Fruit fly (Drosophila melanogaster): Measurements from ENCODE around the gene CG11369.

CG11369 gene

DNA sequence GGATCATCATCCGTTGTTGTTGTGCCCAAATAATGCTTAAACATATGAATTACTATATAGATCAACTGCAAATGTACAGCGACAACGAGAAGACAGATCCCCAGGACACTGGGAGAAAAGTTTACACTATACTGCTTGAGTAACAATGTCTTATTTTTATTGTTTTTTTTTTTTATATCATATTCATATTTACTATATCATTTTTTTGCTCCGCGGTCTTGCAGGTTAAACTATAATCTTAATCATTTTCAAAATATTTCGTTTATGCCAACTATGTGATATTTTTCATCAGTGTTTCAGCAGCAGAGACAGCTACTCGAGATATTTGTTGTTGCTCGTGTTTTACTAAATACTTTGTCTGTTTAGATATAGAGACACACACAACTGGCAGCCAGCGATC lies 42.8 kb downstream of the CG11369 start (continued):
- TF ChIP-seq Asciz (GFP tag; optimal IDR thresholded peaks at IDR 0.05) (peak; percentile 56), Nf-YB (GFP tag; optimal IDR thresholded peaks at IDR 0.05) (peak; percentile 8), seq (GFP tag; IDR thresholded peaks at IDR 0.05) (peak; percentile 38; the same call in 1 of the 2 replicates), CG12769 (tag; optimal IDR thresholded peaks at IDR 0.05) (no peak), Dek (tag; optimal IDR thresholded peaks at IDR 0.05) (no peak), CG16779 (GFP tag; IDR thresholded peaks at IDR 0.05) (no peak), Hsf (GFP tag; optimal IDR thresholded peaks at IDR 0.05) (peak; percentile 31), CG7786 (GFP tag; optimal IDR thresholded peaks at IDR 0.05) (no peak), NK7.1 (GFP tag; optimal IDR thresholded peaks at IDR 0.05) (no peak), CG7357 (GFP tag; IDR thresholded peaks at IDR 0.05) (peak; percentile 40; the same call in 1 of the 3 replicates), CG13775 (GFP tag; optimal IDR thresholded peaks at IDR 0.05) (peak; percentile 15), CG9876 (GFP tag; optimal IDR thresholded peaks at IDR 0.05) (no peak), CG14050 (GFP tag; IDR thresholded peaks at IDR 0.05) (peak; percentile 36; the same call in 1 of the 3 replicates), CG13424 (tag; optimal IDR thresholded peaks at IDR 0.05) (peak; percentile 69), CrebB (tag; optimal IDR thresholded peaks at IDR 0.05) (no peak), lmd (GFP tag; IDR thresholded peaks at IDR 0.05) (peak; percentile 59), shn (GFP tag; optimal IDR thresholded peaks at IDR 0.05) (no peak), Fer3 (tag; optimal IDR thresholded peaks at IDR 0.05) (peak; percentile 47), z (GFP tag; IDR thresholded peaks at IDR 0.05) (no peak), dpn (GFP tag; optimal IDR thresholded peaks at IDR 0.05) (peak in 1 of 2 experiments; percentile 59), CG10321 (GFP tag; IDR thresholded peaks at IDR 0.05) (no peak), CG11085 (GFP tag; IDR thresholded peaks at IDR 0.05) (no peak), Lpt (GFP tag; optimal IDR thresholded peaks at IDR 0.05) (no peak), tx (GFP tag; optimal IDR thresholded peaks at IDR 0.05) (no peak), fd64A (GFP tag; optimal IDR thresholded peaks at IDR 0.05) (no peak), Ets97D (GFP tag; optimal IDR thresholded peaks at IDR 0.05) (no peak), fd96Cb (tag; optimal IDR thresholded peaks at IDR 0.05) (peak; percentile 67), CG17385 (GFP tag; optimal IDR thresholded peaks at IDR 0.05) (peak; percentile 44), CG7963 (GFP tag; IDR thresholded peaks at IDR 0.05; ENCODE audit: partially characterized antibody) (no peak), CG8478 (optimal IDR thresholded peaks at IDR 0.05) (no peak), slbo (GFP tag; IDR thresholded peaks at IDR 0.05) (peak; percentile 48; the same call in 1 of the 2 replicates), CG3847 (GFP tag; IDR thresholded peaks at IDR 0.05) (0 out of 2 replicates have a peak, but pooled peaks have one; percentile 28), Hr3 (GFP tag; optimal IDR thresholded peaks at IDR 0.05) (peak; percentile 49), Hr78 (GFP tag; optimal IDR thresholded peaks at IDR 0.05) (no peak), exex (tag; optimal IDR thresholded peaks at IDR 0.05) (no peak), Awh (GFP tag; IDR thresholded peaks at IDR 0.05) (no peak), dmrt99B (tag; optimal IDR thresholded peaks at IDR 0.05) (peak; percentile 71), jumu (GFP tag; optimal IDR thresholded peaks at IDR 0.05) (no peak), sens (GFP tag) (peak; percentile 75), CG10366 (GFP tag; IDR thresholded peaks at IDR 0.05) (peak; percentile 57), CG18262 (tag; optimal IDR thresholded peaks at IDR 0.05) (peak; percentile 65), CG9932 (GFP tag; IDR thresholded peaks at IDR 0.05) (peak; percentile 37; the same call in 1 of the 2 replicates), D19A (tag; optimal IDR thresholded peaks at IDR 0.05) (peak; percentile 26), Neu2 (GFP tag; optimal IDR thresholded peaks at IDR 0.05; ENCODE audit: borderline replicate concordance) (no peak), bbx (GFP tag; IDR thresholded peaks at IDR 0.05; ENCODE audit: partially characterized antibody) (no peak), corto (GFP tag; optimal IDR thresholded peaks at IDR 0.05) (no peak), klu (GFP tag; IDR thresholded peaks at IDR 0.05) (no peak), B-H1 (GFP tag; IDR thresholded peaks at IDR 0.05) (no peak), CG13296 (GFP tag; optimal IDR thresholded peaks at IDR 0.05) (peak; percentile 9), pita (GFP tag; optimal IDR thresholded peaks at IDR 0.05) (no peak), gce (GFP tag; IDR thresholded peaks at IDR 0.05) (0 out of 3 replicates have a peak, but pooled peaks have one; percentile 14), gt (GFP tag; IDR thresholded peaks at IDR 0.05) (no peak)
